Worm (Caenorhabditis elegans): ENCODE results near the gene H13N06.7.

ce11 chrX:15487806-15488205 lies 15.1 kb upstream of the H13N06.7 start, which contains the start of gene H13N06.2:
- no peak for TF ChIP-seq lin-32 (GFP tag; optimal IDR thresholded peaks at IDR 0.05)
- no peak for TF ChIP-seq nhr-76 (tag; optimal IDR thresholded peaks at IDR 0.05)
- TF ChIP-seq drap-1 (GFP tag; optimal IDR thresholded peaks at IDR 0.05), result no peak
